Worm (Caenorhabditis elegans) whole organism, L1 larva: ENCODE data around the gene R02D5.8.

Experiments
- efl-1 ChIP-seq, 4 experiments: fragments of 150-350 bp; optimal IDR thresholded peaks in 3 of 4; peaks in 1 of 4; 1 replicate in 1 of 4; 2 replicates in 3 of 4; lab custom pipeline; 2014; ENCODE audit warnings: missing biosample characterization in 2 of 4, missing genetic modification characterization in 2 of 4, missing genetic modification reagents in 2 of 4
- hpl-2 ChIP-seq: fragments of 150-350 bp; optimal IDR thresholded peaks from 2 replicates; lab custom pipeline; 2014; ENCODE audit warnings: missing biosample characterization, missing genetic modification reagents, missing genetic modification characterization
- nhr-12 ChIP-seq: sonication (generic microtip); optimal IDR thresholded peaks from 2 replicates; lab custom pipeline; 2017; ENCODE audit warnings: missing biosample characterization, missing genetic modification characterization
- snpc-4 ChIP-seq: fragments of 150-350 bp; optimal IDR thresholded peaks from 2 replicates; lab custom pipeline; 2014; ENCODE audit warnings: missing biosample characterization, missing genetic modification characterization
- tbx-2 ChIP-seq: sonication (generic microtip); optimal IDR thresholded peaks from 2 replicates; lab custom pipeline; 2016; ENCODE audit warnings: missing genetic modification characterization, missing compliant biosample characterization
- unc-62 ChIP-seq: fragments of 150-350 bp; optimal IDR thresholded peaks from 2 replicates; lab custom pipeline; 2014; ENCODE audit warnings: missing biosample characterization, missing genetic modification reagents, missing genetic modification characterization
- zag-1 ChIP-seq: fragments of 150-350 bp; optimal IDR thresholded peaks from 2 replicates; lab custom pipeline; 2014; ENCODE audit warnings: missing biosample characterization, missing genetic modification characterization

DNA sequence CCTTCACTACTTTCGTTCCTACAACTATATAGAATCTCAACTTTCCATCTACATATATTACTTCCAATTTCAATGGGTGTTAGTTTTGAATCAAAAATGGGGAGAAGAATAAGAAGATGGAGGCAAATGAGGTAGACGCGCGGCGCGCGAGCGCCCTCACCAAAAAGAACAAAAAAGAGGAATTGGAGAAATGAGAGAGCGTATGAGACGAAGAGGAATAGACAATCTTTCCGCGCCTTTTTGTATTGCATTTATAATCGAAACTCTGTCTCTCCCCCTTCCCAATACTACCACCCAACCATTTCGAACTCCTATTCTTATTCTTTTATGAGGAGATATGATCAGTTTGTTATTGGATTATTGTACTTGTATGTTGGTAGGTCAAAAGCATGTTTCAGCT lies 18.6 kb downstream of the R02D5.8 start:
- no peak for TF ChIP-seq snpc-4
- TF ChIP-seq hpl-2 (GFP tag; lab: Kevin White, UChicago) = no peak
- TF ChIP-seq unc-62 = no peak
- TF ChIP-seq tbx-2 (tag; lab: Kevin White, UChicago) = no peak
- no peak for TF ChIP-seq efl-1 (optimal IDR thresholded peaks at IDR 0.05; lab: Kevin White, UChicago)
- TF ChIP-seq efl-1 (GFP tag; optimal IDR thresholded peaks at IDR 0.05 in 1 of 2; lab: Kevin White, UChicago) = no peak
- no peak for TF ChIP-seq zag-1 (tag; lab: Kevin White, UChicago)
- no peak for TF ChIP-seq nhr-12
